Fruit fly (Drosophila melanogaster) whole organism, embryonic: ENCODE data around the gene CG34258.

Experiments
- Atf6 ChIP-seq: fragments of 200-800 bp; sonication (Bioruptor generic); IDR thresholded peaks from 2 replicates; pipeline ENCODE4 v1.3.6; 2022; ENCODE audit warnings: missing biosample characterization, missing genetic modification characterization
- Bteb2 ChIP-seq: fragments of 200-800 bp; sonication (Bioruptor generic); optimal IDR thresholded peaks from 2 replicates; lab custom pipeline; 2016; ENCODE audit warnings: missing biosample characterization, missing genetic modification characterization
- CG12071 ChIP-seq: fragments of 200-800 bp; sonication (Bioruptor generic); optimal IDR thresholded peaks from 3 replicates; lab custom pipeline; 2018; ENCODE audit warnings: missing biosample characterization, mild to moderate bottlenecking, missing genetic modification characterization
- CG12659 ChIP-seq: fragments of 200-800 bp; sonication (Bioruptor generic); optimal IDR thresholded peaks from 3 replicates; lab custom pipeline; 2017; ENCODE audit warnings: mild to moderate bottlenecking, missing biosample characterization, missing genetic modification reagents, missing genetic modification characterization
- CG13287 ChIP-seq: fragments of 200-800 bp; sonication (Bioruptor generic); IDR thresholded peaks from 2 replicates; pipeline ENCODE4 v1.3.6; 2022; ENCODE audit warnings: missing biosample characterization, missing genetic modification characterization; ENCODE audit not compliant: partially characterized antibody
- CG13894 ChIP-seq: fragments of 200-800 bp; sonication (Bioruptor generic); optimal IDR thresholded peaks from 3 replicates; lab custom pipeline; 2018; ENCODE audit warnings: missing biosample characterization, mild to moderate bottlenecking, missing genetic modification characterization, moderate library complexity
- CG14014 ChIP-seq: fragments of 200-800 bp; sonication (Bioruptor generic); IDR thresholded peaks from 2 replicates; pipeline ENCODE4 v1.3.6; 2022; ENCODE audit warnings: missing biosample characterization, missing genetic modification characterization
- CG14441 ChIP-seq: fragments of 200-800 bp; sonication (Bioruptor generic); IDR thresholded peaks from 2 replicates; pipeline ENCODE4 v1.3.6; 2022; ENCODE audit warnings: missing biosample characterization, missing genetic modification characterization
- CG16813 ChIP-seq: fragments of 200-800 bp; sonication (Bioruptor generic); IDR thresholded peaks from 3 replicates; pipeline ENCODE4 v1.3.6; 2022; ENCODE audit warnings: missing biosample characterization, missing genetic modification characterization; ENCODE audit not compliant: partially characterized antibody
- CG2712 ChIP-seq: fragments of 200-800 bp; optimal IDR thresholded peaks from 3 replicates; lab custom pipeline; 2019; ENCODE audit warnings: missing biosample characterization, mild to moderate bottlenecking, missing genetic modification characterization, moderate library complexity
- CG30403 ChIP-seq: fragments of 200-800 bp; sonication (Bioruptor generic); optimal IDR thresholded peaks from 3 replicates; lab custom pipeline; 2016; ENCODE audit warnings: missing biosample characterization, missing genetic modification characterization
- CG32767 ChIP-seq: fragments of 200-800 bp; sonication (Bioruptor generic); IDR thresholded peaks from 2 replicates; pipeline ENCODE4 v1.3.6; 2022; ENCODE audit warnings: missing biosample characterization, missing genetic modification characterization
- CG42726 ChIP-seq: fragments of 200-800 bp; sonication (Bioruptor generic); IDR thresholded peaks from 2 replicates; pipeline ENCODE4 v1.3.6; 2022; ENCODE audit warnings: missing biosample characterization, missing genetic modification characterization; ENCODE audit not compliant: partially characterized antibody
- CG6813 ChIP-seq: fragments of 200-800 bp; sonication (Bioruptor generic); optimal IDR thresholded peaks from 2 replicates; lab custom pipeline; 2017; ENCODE audit warnings: missing biosample characterization, missing genetic modification characterization, mild to moderate bottlenecking, moderate library complexity, missing genetic modification reagents
- CG7987 ChIP-seq: fragments of 200-800 bp; sonication (Bioruptor generic); optimal IDR thresholded peaks from 2 replicates; lab custom pipeline; 2018; ENCODE audit warnings: missing biosample characterization, mild to moderate bottlenecking, missing genetic modification characterization, moderate library complexity
- CG8089 ChIP-seq: fragments of 200-800 bp; sonication (Bioruptor generic); optimal IDR thresholded peaks from 3 replicates; lab custom pipeline; 2016; ENCODE audit warnings: missing biosample characterization, missing genetic modification characterization
- CG8290 ChIP-seq, 3 experiments: fragments of 200-800 bp; sonication (Bioruptor generic); optimal IDR thresholded peaks; 2 replicates each; lab custom pipeline; 2016 to 2019; ENCODE audit warnings: missing biosample characterization in 3 of 3, missing genetic modification characterization in 3 of 3, mild to moderate bottlenecking in 2 of 3, moderate library complexity in 1 of 3
- Camta ChIP-seq: fragments of 200-800 bp; sonication (Bioruptor generic); optimal IDR thresholded peaks from 2 replicates; lab custom pipeline; 2016; ENCODE audit warnings: missing biosample characterization, missing genetic modification characterization
- D19B ChIP-seq: fragments of 200-800 bp; sonication (Bioruptor generic); optimal IDR thresholded peaks from 2 replicates; lab custom pipeline; 2017; ENCODE audit warnings: missing biosample characterization, mild to moderate bottlenecking, missing genetic modification characterization
- Dip2 ChIP-seq: fragments of 200-800 bp; sonication (Bioruptor generic); IDR thresholded peaks from 2 replicates; pipeline ENCODE4 v1.3.6; 2022; ENCODE audit warnings: missing biosample characterization, missing genetic modification characterization
- Eip74EF ChIP-seq, 2 experiments: fragments of 200-800 bp in 1 of 2; fragments of >200 bp in 1 of 2; sonication (Bioruptor generic) in 1 of 2; optimal IDR thresholded peaks; 2 replicates each; lab custom pipeline; 2017 to 2019; ENCODE audit warnings: missing biosample characterization in 2 of 2, missing genetic modification characterization in 2 of 2, mild to moderate bottlenecking in 1 of 2, moderate library complexity in 1 of 2
- Fer3 ChIP-seq: fragments of 200-800 bp; sonication (Bioruptor generic); optimal IDR thresholded peaks from 2 replicates; lab custom pipeline; 2018; ENCODE audit warnings: missing biosample characterization, mild to moderate bottlenecking, missing genetic modification characterization, moderate library complexity
- Hsf ChIP-seq: fragments of 200-800 bp; sonication (Bioruptor generic); optimal IDR thresholded peaks from 3 replicates; lab custom pipeline; 2016; ENCODE audit warnings: missing biosample characterization, missing genetic modification characterization
- MBD-R2 ChIP-seq: fragments of 200-800 bp; sonication (Bioruptor generic); IDR thresholded peaks from 2 replicates; pipeline ENCODE4 v1.3.6; 2022; ENCODE audit warnings: missing biosample characterization, missing genetic modification characterization
- MESR4 ChIP-seq: fragments of 200-800 bp; sonication (Bioruptor generic); optimal IDR thresholded peaks from 2 replicates; lab custom pipeline; 2018; ENCODE audit warnings: missing biosample characterization, mild to moderate bottlenecking, missing genetic modification characterization, moderate library complexity
- MTF-1 ChIP-seq: fragments of 200-800 bp; sonication (Bioruptor generic); optimal IDR thresholded peaks from 2 replicates; lab custom pipeline; 2018; ENCODE audit warnings: missing biosample characterization, mild to moderate bottlenecking, missing genetic modification characterization, borderline replicate concordance
- Med ChIP-seq: fragments of 200-800 bp; sonication (Bioruptor generic); peaks from one replicate; lab custom pipeline; 2016; ENCODE audit warnings: missing biosample characterization, missing genetic modification characterization, mild to moderate bottlenecking, inconsistent platforms, moderate library complexity
- NK7.1 ChIP-seq: fragments of 200-800 bp; sonication (Bioruptor generic); optimal IDR thresholded peaks from 3 replicates; lab custom pipeline; 2016; ENCODE audit warnings: missing biosample characterization, missing genetic modification characterization
- Nf-YC ChIP-seq: fragments of 200-800 bp; optimal IDR thresholded peaks from 3 replicates; lab custom pipeline; 2019; ENCODE audit warnings: missing biosample characterization, mild to moderate bottlenecking, missing genetic modification characterization, moderate library complexity
- Vsx1 ChIP-seq: fragments of 200-800 bp; sonication (Bioruptor generic); optimal IDR thresholded peaks from 2 replicates; lab custom pipeline; 2017; ENCODE audit warnings: missing biosample characterization, mild to moderate bottlenecking, missing genetic modification characterization, missing genetic modification reagents
- abd-A ChIP-seq: fragments of 200-800 bp; sonication (Bioruptor generic); optimal IDR thresholded peaks from 3 replicates; lab custom pipeline; 2019; ENCODE audit warnings: missing biosample characterization, mild to moderate bottlenecking, missing genetic modification characterization, moderate library complexity
- ato ChIP-seq: fragments of 200-800 bp; sonication (Bioruptor generic); IDR thresholded peaks from 2 replicates; pipeline ENCODE4 v1.3.6; 2022; ENCODE audit warnings: missing biosample characterization, missing genetic modification characterization; ENCODE audit not compliant: partially characterized antibody
- bigmax ChIP-seq: fragments of 200-800 bp; sonication (Bioruptor generic); optimal IDR thresholded peaks from 2 replicates; lab custom pipeline; 2018; ENCODE audit warnings: missing biosample characterization, mild to moderate bottlenecking, missing genetic modification characterization
- dm ChIP-seq: fragments of 200-800 bp; sonication (Bioruptor generic); optimal IDR thresholded peaks from 3 replicates; lab custom pipeline; 2016; ENCODE audit warnings: missing biosample characterization, missing genetic modification characterization
- ewg ChIP-seq: fragments of 200-800 bp; sonication (Bioruptor generic); optimal IDR thresholded peaks from 3 replicates; lab custom pipeline; 2017; ENCODE audit warnings: mild to moderate bottlenecking, missing biosample characterization, missing genetic modification reagents, missing genetic modification characterization
- fru ChIP-seq: fragments of >200 bp; optimal IDR thresholded peaks from 2 replicates; lab custom pipeline; 2017
- gem ChIP-seq: fragments of 200-800 bp; sonication (Bioruptor generic); optimal IDR thresholded peaks from 2 replicates; lab custom pipeline; 2019; ENCODE audit warnings: missing biosample characterization, mild to moderate bottlenecking, missing genetic modification characterization, moderate library complexity
- lab ChIP-seq: fragments of 200-800 bp; sonication (Bioruptor generic); optimal IDR thresholded peaks from 3 replicates; lab custom pipeline; 2017; ENCODE audit warnings: missing biosample characterization, missing genetic modification characterization, mild to moderate bottlenecking, moderate library complexity, missing genetic modification reagents
- mam ChIP-seq: fragments of 200-800 bp; sonication (Bioruptor generic); optimal IDR thresholded peaks from 3 replicates; lab custom pipeline; 2016; ENCODE audit warnings: missing biosample characterization, missing genetic modification characterization
- nau ChIP-seq: fragments of 200-800 bp; sonication (Bioruptor generic); optimal IDR thresholded peaks from 3 replicates; lab custom pipeline; 2017; ENCODE audit warnings: missing biosample characterization, mild to moderate bottlenecking, missing genetic modification characterization, missing genetic modification reagents
- nmo ChIP-seq: fragments of 200-800 bp; sonication (Bioruptor generic); optimal IDR thresholded peaks from 2 replicates; lab custom pipeline; 2018; ENCODE audit warnings: missing biosample characterization, mild to moderate bottlenecking, missing genetic modification characterization, moderate library complexity
- onecut ChIP-seq: fragments of 200-800 bp; sonication (Bioruptor generic); IDR thresholded peaks from 2 replicates; pipeline ENCODE4 v1.3.6; 2022; ENCODE audit warnings: missing biosample characterization, missing genetic modification characterization
- pan ChIP-seq, 4 experiments: fragments of >200 bp in 3 of 4; fragments of 200-800 bp in 1 of 4; sonication (Bioruptor generic) in 1 of 4; optimal IDR thresholded peaks in 3 of 4; IDR thresholded peaks in 1 of 4; 2 replicates each; pipeline versions ENCODE4 v1.3.6 to Lab custom; 2017 to 2022; ENCODE audit warnings: missing biosample characterization in 2 of 4, missing genetic modification characterization in 2 of 4, mixed read lengths in 1 of 4
- sens ChIP-seq: fragments of 200-800 bp; sonication (Bioruptor generic); peaks from one replicate; lab custom pipeline; 2016; ENCODE audit warnings: missing biosample characterization, missing genetic modification characterization
- stwl ChIP-seq: fragments of 200-800 bp; sonication (Bioruptor generic); optimal IDR thresholded peaks from 3 replicates; lab custom pipeline; 2018; ENCODE audit warnings: missing biosample characterization, mild to moderate bottlenecking, missing genetic modification characterization, moderate library complexity
- trem ChIP-seq: fragments of 200-800 bp; optimal IDR thresholded peaks from 3 replicates; lab custom pipeline; 2019; ENCODE audit warnings: missing biosample characterization, mild to moderate bottlenecking, missing genetic modification characterization, moderate library complexity
- vvl ChIP-seq: fragments of 200-800 bp; sonication (Bioruptor generic); IDR thresholded peaks from 2 replicates; pipeline ENCODE4 v1.3.6; 2022; ENCODE audit warnings: missing biosample characterization, missing genetic modification characterization
- zen2 ChIP-seq: fragments of 200-800 bp; sonication (Bioruptor generic); IDR thresholded peaks from 3 replicates; pipeline ENCODE4 v1.3.6; 2022; ENCODE audit warnings: missing biosample characterization, missing genetic modification characterization; ENCODE audit not compliant: partially characterized antibody

Gene CG34258

dm6 chr3L:19994015-19994414 lies 42.2 kb upstream of the CG34258 start:
- 0 out of 2 replicates have a peak, but pooled peaks have one; percentile 16 for TF ChIP-seq CG13287
- TF ChIP-seq ewg, result peak; percentile 90
- peak; percentile 50 for TF ChIP-seq Med (GFP tag; lab: Kevin White, UChicago)
- TF ChIP-seq dm (GFP tag; lab: Kevin White, UChicago), result no peak
- no peak for TF ChIP-seq Eip74EF (GFP tag; optimal IDR thresholded peaks at IDR 0.05; lab: Kevin White, UChicago)
- no peak for TF ChIP-seq Vsx1 (GFP tag; lab: Kevin White, UChicago)
- TF ChIP-seq onecut, result peak; percentile 85
- no peak for TF ChIP-seq ato (GFP tag; lab: Robert Waterston, UW)
- no peak for TF ChIP-seq sens
- TF ChIP-seq Bteb2 (GFP tag; lab: Kevin White, UChicago), result no peak
- TF ChIP-seq abd-A (tag; lab: Kevin White, UChicago), result peak; percentile 7
- TF ChIP-seq vvl, result no peak
- TF ChIP-seq Hsf (GFP tag; lab: Kevin White, UChicago), result no peak
- TF ChIP-seq NK7.1 (GFP tag; lab: Kevin White, UChicago), result no peak
- peak; percentile 61 for TF ChIP-seq Nf-YC (tag; lab: Kevin White, UChicago)
- no peak for TF ChIP-seq nau (GFP tag; lab: Kevin White, UChicago)
- peak; percentile 42 for TF ChIP-seq CG13894 (tag; lab: Kevin White, UChicago)
- TF ChIP-seq stwl (tag; lab: Kevin White, UChicago), result peak; percentile 35
- TF ChIP-seq CG7987 (GFP tag; lab: Kevin White, UChicago), result no peak
- TF ChIP-seq CG32767 (GFP tag; lab: Robert Waterston, UW), result peak; percentile 77
- TF ChIP-seq CG8290 (GFP tag; optimal IDR thresholded peaks at IDR 0.05; lab: Kevin White, UChicago), result no peak
- TF ChIP-seq CG8290 (tag; optimal IDR thresholded peaks at IDR 0.05; lab: Kevin White, UChicago), result peak in 1 of 2 experiments; percentile 27
- TF ChIP-seq, all 482 proteins: peak for 10

dm6 chr3L:19991714-19992231 lies 40.0 kb upstream of the CG34258 start, which contains the start of the genes CG7646 and Nca:
TSS of gene CG7646 (plus strand) at chr3L:19991887.
TSS of gene Nca (plus strand) at chr3L:19991887.
- TF ChIP-seq bigmax (GFP tag; lab: Kevin White, UChicago) (no peak), CG30403 (GFP tag; lab: Kevin White, UChicago) (no peak), pan (optimal IDR thresholded peaks at IDR 0.05; lab: Kevin White, UChicago) (no peak), pan (GFP tag; optimal IDR thresholded peaks at IDR 0.05 in 1 of 2, IDR thresholded peaks at IDR 0.05 in 1 of 2) (no peak), CG6813 (GFP tag; lab: Kevin White, UChicago) (no peak), CG14014 (GFP tag; lab: Robert Waterston, UW) (no peak), Atf6 (no peak), CG12659 (GFP tag; lab: Kevin White, UChicago) (peak; percentile 50), mam (GFP tag; lab: Kevin White, UChicago) (no peak), CG2712 (peak; percentile 17), ewg (no peak), nmo (GFP tag; lab: Kevin White, UChicago) (peak; percentile 37), MESR4 (GFP tag; lab: Kevin White, UChicago) (peak; percentile 89), MTF-1 (GFP tag; lab: Kevin White, UChicago) (peak; percentile 2), D19B (no peak), fru (lab: Kevin White, UChicago) (no peak), zen2 (no peak; the same call in 1 of the 3 replicates), gem (peak; percentile 27), CG12071 (GFP tag; lab: Kevin White, UChicago) (no peak), CG8089 (GFP tag; lab: Kevin White, UChicago) (no peak), trem (tag; lab: Kevin White, UChicago) (peak; percentile 64), abd-A (tag; lab: Kevin White, UChicago) (no peak), CG16813 (GFP tag; lab: Robert Waterston, UW) (peak; percentile 91), MBD-R2 (peak; percentile 60), lab (GFP tag; lab: Kevin White, UChicago) (no peak), Fer3 (tag; lab: Kevin White, UChicago) (no peak), Dip2 (GFP tag; lab: Robert Waterston, UW) (no peak), CG14441 (GFP tag; lab: Robert Waterston, UW) (no peak), Camta (no peak), CG42726 (GFP tag; lab: Robert Waterston, UW) (peak; percentile 85)
